Worm (Caenorhabditis elegans) whole organism, mixed stage, embryonic: ENCODE results near the gene gcy-37.

Experiments used
- M03D4.4 ChIP-seq: sonication (generic microtip); optimal IDR thresholded peaks from 2 replicates; lab custom pipeline; 2017; ENCODE audit warnings: mild to moderate bottlenecking, missing genetic modification characterization, missing compliant biosample characterization
- bed-3 ChIP-seq: fragments of 200-800 bp; sonication (Bioruptor generic); optimal IDR thresholded peaks from 3 replicates; lab custom pipeline; 2018; ENCODE audit warnings: mild to moderate bottlenecking, missing genetic modification characterization, moderate library complexity, missing compliant biosample characterization
- blmp-1 ChIP-seq: fragments of 150-350 bp; optimal IDR thresholded peaks from 2 replicates; lab custom pipeline; 2014; ENCODE audit warnings: missing biosample characterization, missing genetic modification characterization
- ceh-39 ChIP-seq: fragments of 150-350 bp; optimal IDR thresholded peaks from 2 replicates; lab custom pipeline; 2014; ENCODE audit warnings: missing biosample characterization, missing genetic modification characterization
- ceh-83 ChIP-seq: fragments of 200-800 bp; sonication (Bioruptor generic); optimal IDR thresholded peaks from 2 replicates; lab custom pipeline; 2018; ENCODE audit warnings: mild to moderate bottlenecking, missing genetic modification characterization, missing compliant biosample characterization
- ces-1 ChIP-seq: fragments of 150-350 bp; optimal IDR thresholded peaks from 2 replicates; lab custom pipeline; 2014; ENCODE audit warnings: missing biosample characterization, missing genetic modification reagents, missing genetic modification characterization
- cnd-1 ChIP-seq: fragments of 200-800 bp; sonication (Bioruptor generic); optimal IDR thresholded peaks from 2 replicates; lab custom pipeline; 2018; ENCODE audit warnings: mild to moderate bottlenecking, missing genetic modification characterization, missing compliant biosample characterization
- drap-1 ChIP-seq: fragments of 200-800 bp; sonication (Bioruptor generic); optimal IDR thresholded peaks from 3 replicates; lab custom pipeline; 2018; ENCODE audit warnings: mild to moderate bottlenecking, missing genetic modification characterization, missing compliant biosample characterization
- elt-1 ChIP-seq: sonication (generic microtip); optimal IDR thresholded peaks from 2 replicates; lab custom pipeline; 2017; ENCODE audit warnings: missing genetic modification characterization, mild to moderate bottlenecking, missing compliant biosample characterization, antibody characterized with exemption, moderate library complexity, borderline replicate concordance; ENCODE audit not compliant: insufficient read depth
- elt-3 ChIP-seq: fragments of 150-350 bp; optimal IDR thresholded peaks from 2 replicates; lab custom pipeline; 2014; ENCODE audit warnings: missing biosample characterization, missing genetic modification characterization
- flh-1 ChIP-seq: fragments of 200-800 bp; sonication (Bioruptor generic); optimal IDR thresholded peaks from 2 replicates; lab custom pipeline; 2018; ENCODE audit warnings: mild to moderate bottlenecking, missing genetic modification characterization, moderate library complexity, missing compliant biosample characterization
- hlh-1 ChIP-seq: fragments of 150-350 bp; optimal IDR thresholded peaks from 2 replicates; lab custom pipeline; 2014; ENCODE audit warnings: missing biosample characterization, missing genetic modification reagents, missing genetic modification characterization
- lin-13 ChIP-seq: fragments of 150-350 bp; optimal IDR thresholded peaks from 2 replicates; lab custom pipeline; 2014; ENCODE audit warnings: missing biosample characterization, missing genetic modification characterization
- lin-32 ChIP-seq: fragments of 200-800 bp; sonication (Bioruptor generic); optimal IDR thresholded peaks from 2 replicates; lab custom pipeline; 2018; ENCODE audit warnings: mild to moderate bottlenecking, missing genetic modification characterization, missing compliant biosample characterization
- lsy-2 ChIP-seq: fragments of 150-350 bp; optimal IDR thresholded peaks from 2 replicates; lab custom pipeline; 2014; ENCODE audit warnings: missing biosample characterization, missing genetic modification characterization
- mep-1 ChIP-seq: fragments of 150-350 bp; optimal IDR thresholded peaks from 2 replicates; lab custom pipeline; 2017; ENCODE audit warnings: missing biosample characterization, missing genetic modification reagents, missing genetic modification characterization, inconsistent platforms
- mls-2 ChIP-seq: sonication (generic microtip); optimal IDR thresholded peaks from 2 replicates; lab custom pipeline; 2016; ENCODE audit warnings: mild to moderate bottlenecking, missing genetic modification characterization, moderate library complexity, missing compliant biosample characterization
- nhr-12 ChIP-seq: fragments of 150-350 bp; optimal IDR thresholded peaks from 2 replicates; lab custom pipeline; 2014; ENCODE audit warnings: missing biosample characterization, missing genetic modification characterization
- nhr-2 ChIP-seq: fragments of 150-350 bp; optimal IDR thresholded peaks from 2 replicates; lab custom pipeline; 2014; ENCODE audit warnings: missing biosample characterization, missing genetic modification characterization
- nhr-237 ChIP-seq: fragments of 150-350 bp; optimal IDR thresholded peaks from 2 replicates; lab custom pipeline; 2014; ENCODE audit warnings: missing biosample characterization, missing genetic modification characterization
- nhr-28 ChIP-seq: fragments of 150-350 bp; optimal IDR thresholded peaks from 2 replicates; lab custom pipeline; 2014; ENCODE audit warnings: missing biosample characterization, missing genetic modification characterization
- nhr-76 ChIP-seq: sonication (generic microtip); optimal IDR thresholded peaks from 2 replicates; lab custom pipeline; 2017; ENCODE audit warnings: missing biosample characterization, missing genetic modification characterization
- pha-4 ChIP-seq: fragments of 150-350 bp; optimal IDR thresholded peaks from 2 replicates; lab custom pipeline; 2018; ENCODE audit warnings: missing biosample characterization, missing genetic modification reagents, missing genetic modification characterization
- sem-2 ChIP-seq: fragments of 200-800 bp; sonication (Bioruptor generic); optimal IDR thresholded peaks from 2 replicates; lab custom pipeline; 2018; ENCODE audit warnings: mild to moderate bottlenecking, missing genetic modification characterization, missing compliant biosample characterization
- snpc-4 ChIP-seq: fragments of 150-350 bp; optimal IDR thresholded peaks from 2 replicates; lab custom pipeline; 2014; ENCODE audit warnings: missing biosample characterization, missing genetic modification characterization
- sptf-1 ChIP-seq: sonication (generic microtip); optimal IDR thresholded peaks from 2 replicates; lab custom pipeline; 2017; ENCODE audit warnings: mild to moderate bottlenecking, missing genetic modification characterization, moderate library complexity, missing compliant biosample characterization
- tbx-8 ChIP-seq: fragments of 200-800 bp; sonication (Bioruptor generic); optimal IDR thresholded peaks from 2 replicates; lab custom pipeline; 2018; ENCODE audit warnings: mild to moderate bottlenecking, missing genetic modification characterization, moderate library complexity, missing compliant biosample characterization
- unc-120 ChIP-seq: sonication (generic microtip); optimal IDR thresholded peaks from 2 replicates; lab custom pipeline; 2017; ENCODE audit warnings: missing genetic modification characterization, missing compliant biosample characterization; ENCODE audit not compliant: poor library complexity, severe bottlenecking
- unc-39 ChIP-seq: fragments of 150-350 bp; optimal IDR thresholded peaks from 2 replicates; lab custom pipeline; 2014; ENCODE audit warnings: missing biosample characterization, missing genetic modification characterization
- unc-62 ChIP-seq: fragments of 150-350 bp; optimal IDR thresholded peaks from 2 replicates; lab custom pipeline; 2014; ENCODE audit warnings: missing biosample characterization, missing genetic modification reagents, missing genetic modification characterization
- zip-8 ChIP-seq: fragments of 150-350 bp; optimal IDR thresholded peaks from 2 replicates; lab custom pipeline; 2014; ENCODE audit warnings: missing biosample characterization, missing genetic modification characterization
- ztf-11 ChIP-seq: fragments of 150-350 bp; optimal IDR thresholded peaks from 2 replicates; lab custom pipeline; 2014; ENCODE audit warnings: missing biosample characterization, missing genetic modification characterization

The gcy-37 gene

ce11 chrIV:2130714-2131113 is 28.3 kb downstream of the gcy-37 start, which contains the start of gene prmt-6:
Gene prmt-6, plus strand, starts transcription at chrIV:2130965.
- TF ChIP-seq sptf-1 (tag; lab: Kevin White, UChicago) (no peak), ceh-83 (GFP tag; lab: Kevin White, UChicago) (no peak), nhr-237 (tag; lab: Kevin White, UChicago) (no peak)

DNA sequence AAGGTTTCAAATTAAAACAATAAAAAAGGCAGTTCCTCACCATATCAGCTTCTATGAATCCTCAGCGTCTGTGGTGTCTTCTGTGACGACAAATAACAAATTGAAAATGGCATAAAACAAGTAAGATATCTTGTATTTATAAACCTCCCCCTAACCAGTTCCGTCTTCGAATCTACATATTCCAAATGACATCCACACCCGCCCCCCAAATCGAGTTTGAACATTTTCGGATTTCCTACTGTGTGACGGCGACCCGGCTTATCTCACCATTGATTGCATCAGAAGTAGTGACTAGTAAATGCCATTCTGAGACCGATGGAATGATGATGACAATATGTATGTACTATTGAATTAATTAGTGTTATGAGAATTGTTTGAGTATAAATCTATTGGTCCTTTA is 30.2 kb downstream of the gcy-37 start, which contains the start of gene grl-20:
TSS of gene grl-20 (minus strand) at position 101 of the 400 bp plus-strand sequence.
- TF ChIP-seq pha-4 (no peak), mep-1 (no peak), blmp-1 (tag; lab: Kevin White, UChicago) (no peak), ztf-11 (tag; lab: Kevin White, UChicago) (no peak), ces-1 (no peak), sptf-1 (tag; lab: Kevin White, UChicago) (no peak), bed-3 (GFP tag; lab: Kevin White, UChicago) (no peak), snpc-4 (no peak), nhr-237 (tag; lab: Kevin White, UChicago) (no peak), elt-3 (no peak), M03D4.4 (tag; lab: Kevin White, UChicago) (no peak), mls-2 (tag; lab: Kevin White, UChicago) (no peak), ceh-83 (GFP tag; lab: Kevin White, UChicago) (no peak), ceh-39 (tag; lab: Kevin White, UChicago) (no peak), nhr-76 (tag; lab: Kevin White, UChicago) (no peak), cnd-1 (tag; lab: Kevin White, UChicago) (no peak), unc-39 (tag; lab: Kevin White, UChicago) (no peak)

DNA sequence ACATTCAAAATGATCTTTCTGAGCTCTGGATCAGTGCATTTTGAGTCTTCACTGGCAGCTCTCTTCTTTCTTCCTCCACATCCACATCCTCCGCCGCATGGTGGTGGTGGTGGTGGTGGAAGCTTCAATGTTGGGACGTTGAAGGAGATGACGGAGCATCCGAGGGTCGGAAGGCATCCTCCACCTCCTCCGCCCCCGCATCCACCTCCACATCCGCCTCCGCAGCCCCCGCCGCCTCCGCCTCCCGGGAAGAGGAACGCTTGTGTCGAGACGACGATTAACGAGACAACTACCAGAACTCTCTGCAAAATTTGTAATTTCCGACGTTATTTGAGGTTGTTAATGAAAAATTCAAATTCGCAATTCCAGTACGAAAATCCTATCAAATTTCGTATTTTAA is 31.6 kb downstream of the gcy-37 start:
- TF ChIP-seq nhr-12 (tag; lab: Kevin White, UChicago) (no peak), lin-13 (tag; lab: Kevin White, UChicago) (no peak), flh-1 (GFP tag; lab: Kevin White, UChicago) (no peak), tbx-8 (no peak), M03D4.4 (tag; lab: Kevin White, UChicago) (no peak), blmp-1 (tag; lab: Kevin White, UChicago) (no peak), nhr-237 (tag; lab: Kevin White, UChicago) (no peak), mep-1 (no peak), nhr-28 (no peak)

DNA sequence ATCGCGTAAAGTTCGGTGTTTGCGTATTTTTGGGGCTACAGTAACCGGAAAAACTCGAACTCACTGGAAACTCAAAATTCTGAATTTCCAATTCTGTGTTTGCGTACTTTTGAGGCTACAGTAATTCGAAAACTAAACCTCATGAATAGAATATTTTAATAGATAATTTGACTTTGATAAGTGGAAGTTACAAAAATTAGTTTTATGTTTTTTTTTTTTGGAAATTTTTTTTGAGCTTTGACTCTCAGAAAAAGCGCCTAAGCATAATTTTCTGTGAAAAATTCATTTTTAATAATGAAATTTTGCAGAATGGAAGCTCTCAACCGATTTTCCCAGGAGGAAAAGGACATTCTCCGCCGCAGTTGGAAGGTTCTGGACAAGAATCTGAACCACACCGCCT is 36.5 kb downstream of the gcy-37 start, which contains the start of gene glb-7:
TSS of gene glb-7 (plus strand) at position 301 of the 400 bp plus-strand sequence.
- TF ChIP-seq lsy-2 (tag; lab: Kevin White, UChicago) (no peak), cnd-1 (tag; lab: Kevin White, UChicago) (no peak), ces-1 (no peak), drap-1 (GFP tag; lab: Kevin White, UChicago) (no peak), blmp-1 (tag; lab: Kevin White, UChicago) (no peak), ceh-39 (tag; lab: Kevin White, UChicago) (no peak), unc-39 (tag; lab: Kevin White, UChicago) (no peak), sem-2 (GFP tag; lab: Kevin White, UChicago) (no peak), lin-13 (tag; lab: Kevin White, UChicago) (no peak), lin-32 (GFP tag; lab: Kevin White, UChicago) (no peak), elt-3 (no peak), flh-1 (GFP tag; lab: Kevin White, UChicago) (no peak), nhr-237 (tag; lab: Kevin White, UChicago) (no peak), unc-120 (no peak), ceh-83 (GFP tag; lab: Kevin White, UChicago) (no peak), snpc-4 (no peak), nhr-2 (no peak), zip-8 (tag; lab: Kevin White, UChicago) (no peak)

DNA sequence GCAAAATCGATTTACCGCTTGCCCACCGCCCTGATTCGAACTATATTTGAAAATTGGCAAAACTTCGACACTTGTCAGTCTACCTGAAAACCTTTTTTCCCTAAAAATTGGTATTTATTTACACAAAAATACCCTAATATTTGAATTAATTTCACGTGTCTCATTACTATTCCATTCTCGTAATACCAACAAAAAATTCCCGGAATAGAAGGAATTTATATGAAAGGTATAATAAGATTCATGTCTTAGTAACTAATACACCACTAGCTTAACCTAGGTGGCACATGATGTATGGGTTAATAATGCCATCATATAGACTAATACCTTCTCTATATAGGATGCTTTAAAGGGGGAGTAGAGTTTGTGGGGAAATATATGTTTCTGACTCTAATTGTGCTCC is 41.7 kb downstream of the gcy-37 start:
- no peak for TF ChIP-seq nhr-76 (tag; lab: Kevin White, UChicago)

ce11 chrIV:2114337-2114736 is 44.6 kb downstream of the gcy-37 start, which contains the start of gene xbx-4:
Gene xbx-4, plus strand, starts transcription at chrIV:2114637.
- TF ChIP-seq lin-32 (GFP tag; lab: Kevin White, UChicago) (no peak), hlh-1 (tag; lab: Kevin White, UChicago) (no peak), drap-1 (GFP tag; lab: Kevin White, UChicago) (no peak), mep-1 (no peak), M03D4.4 (tag; lab: Kevin White, UChicago) (no peak), lsy-2 (tag; lab: Kevin White, UChicago) (no peak), ceh-39 (tag; lab: Kevin White, UChicago) (no peak), ceh-83 (GFP tag; lab: Kevin White, UChicago) (no peak), zip-8 (tag; lab: Kevin White, UChicago) (no peak), tbx-8 (no peak), cnd-1 (tag; lab: Kevin White, UChicago) (no peak), snpc-4 (no peak), unc-62 (no peak), nhr-2 (no peak), elt-1 (no peak), sptf-1 (tag; lab: Kevin White, UChicago) (no peak)
